Worm (Caenorhabditis elegans): ENCODE measurements around the gene egal-1.

- TF ChIP-seq ceh-82 (tag; optimal IDR thresholded peaks at IDR 0.05): no peak
- TF ChIP-seq unc-86 (tag; optimal IDR thresholded peaks at IDR 0.05): no peak
- TF ChIP-seq nhr-19 (GFP tag; conservative IDR thresholded peaks at IDR 0.05): no peak
- TF ChIP-seq ets-5 (GFP tag; IDR thresholded peaks at IDR 0.05): no peak
- TF ChIP-seq pax-3 (tag; optimal IDR thresholded peaks at IDR 0.05): no peak
- no peak for TF ChIP-seq elt-3 (tag; optimal IDR thresholded peaks at IDR 0.05)
- TF ChIP-seq fos-1 (tag; optimal IDR thresholded peaks at IDR 0.05): no peak
- TF ChIP-seq elt-2 (tag; optimal IDR thresholded peaks at IDR 0.05): no peak
- no peak for TF ChIP-seq ztf-11 (tag; optimal IDR thresholded peaks at IDR 0.05)
- TF ChIP-seq lin-39 (tag; optimal IDR thresholded peaks at IDR 0.05): no peak
- TF ChIP-seq unc-30 (tag; optimal IDR thresholded peaks at IDR 0.05): no peak
These were observed 25.0 kb upstream of the egal-1 start for ce11 chrIV:5799577-5799976.
